Worm (Caenorhabditis elegans): ENCODE results near the gene madf-11.

madf-11 gene

ce11 chrIII:5557246-5557819 lies 46.0 kb downstream of the madf-11 start, which contains the start of gene rpc-2:
Gene rpc-2 (plus strand): TSS chrIII:5557365.
- TF ChIP-seq ama-1 (optimal IDR thresholded peaks at IDR 0.05) (peak; percentile 31), dmd-4 (tag; optimal IDR thresholded peaks at IDR 0.05) (no peak)

- peak; percentile 52 for TF ChIP-seq C34F6.9 (tag; optimal IDR thresholded peaks at IDR 0.05)
- peak; percentile 40 for TF ChIP-seq crh-2 (tag; optimal IDR thresholded peaks at IDR 0.05)
- TF ChIP-seq snpc-4 (tag; optimal IDR thresholded peaks at IDR 0.05), result peak; percentile 47
- no peak for TF ChIP-seq R02D3.7 (tag; optimal IDR thresholded peaks at IDR 0.05)
- TF ChIP-seq mbf-1 (tag; optimal IDR thresholded peaks at IDR 0.05), result no peak
- no peak for TF ChIP-seq nhr-12 (tag; optimal IDR thresholded peaks at IDR 0.05)
- peak; percentile 76 for TF ChIP-seq skn-1 (tag; optimal IDR thresholded peaks at IDR 0.05)
- TF ChIP-seq sma-3 (GFP tag; optimal IDR thresholded peaks at IDR 0.05), result peak; percentile 85
- no peak for TF ChIP-seq nhr-10 (tag; optimal IDR thresholded peaks at IDR 0.05)
- TF ChIP-seq blmp-1 (tag; optimal IDR thresholded peaks at IDR 0.05; ENCODE audit: insufficient read depth), result peak; percentile 39
- TF ChIP-seq ZK546.5 (tag; optimal IDR thresholded peaks at IDR 0.05), result no peak
- TF ChIP-seq unc-39 (tag; optimal IDR thresholded peaks at IDR 0.05), result no peak
- peak; percentile 20 to 85 for TF ChIP-seq lsy-2 (tag; optimal IDR thresholded peaks at IDR 0.05)
- no peak for TF ChIP-seq Y55F3AM.14 (GFP tag; optimal IDR thresholded peaks at IDR 0.05)
- TF ChIP-seq ama-1 (optimal IDR thresholded peaks at IDR 0.05), result no peak
- TF ChIP-seq nhr-6 (tag; optimal IDR thresholded peaks at IDR 0.05), result no peak
- no peak for TF ChIP-seq ztf-11 (tag; optimal IDR thresholded peaks at IDR 0.05)
- no peak for TF ChIP-seq ceh-82 (tag; optimal IDR thresholded peaks at IDR 0.05)
- TF ChIP-seq nhr-23 (tag; optimal IDR thresholded peaks at IDR 0.05), result no peak
- TF ChIP-seq dmd-4 (tag; optimal IDR thresholded peaks at IDR 0.05), result no peak
- no peak for TF ChIP-seq ceh-16 (tag; optimal IDR thresholded peaks at IDR 0.05)
- no peak for TF ChIP-seq ztf-1 (GFP tag; conservative IDR thresholded peaks at IDR 0.05)
- no peak for TF ChIP-seq mdl-1 (tag; optimal IDR thresholded peaks at IDR 0.05)
- TF ChIP-seq egl-27 (tag; optimal IDR thresholded peaks at IDR 0.05), result no peak
- TF ChIP-seq aly-2 (tag; optimal IDR thresholded peaks at IDR 0.05), result no peak
- peak; percentile 10 for TF ChIP-seq nhr-11 (tag; optimal IDR thresholded peaks at IDR 0.05)
- no peak for TF ChIP-seq zag-1 (tag; optimal IDR thresholded peaks at IDR 0.05)
- TF ChIP-seq nhr-129 (tag; optimal IDR thresholded peaks at IDR 0.05), result peak; percentile 27
- peak; percentile 87 for TF ChIP-seq sma-9 (GFP tag; optimal IDR thresholded peaks at IDR 0.05)
- TF ChIP-seq sma-9 (tag; optimal IDR thresholded peaks at IDR 0.05), result no peak
- peak; percentile 70 for TF ChIP-seq nhr-25 (tag; optimal IDR thresholded peaks at IDR 0.05)
- no peak for TF ChIP-seq elt-1 (tag; optimal IDR thresholded peaks at IDR 0.05)
- TF ChIP-seq unc-55 (GFP tag; optimal IDR thresholded peaks at IDR 0.05), result peak; percentile 77
- peak; percentile 79 for TF ChIP-seq gmeb-1 (tag; optimal IDR thresholded peaks at IDR 0.05)
- TF ChIP-seq unc-62 (GFP tag; optimal IDR thresholded peaks at IDR 0.05), result no peak
- peak; percentile 56 for TF ChIP-seq ztf-4 (tag; optimal IDR thresholded peaks at IDR 0.05)
- TF ChIP-seq F13H6.1 (tag; optimal IDR thresholded peaks at IDR 0.05), result peak; percentile 85
- peak; percentile 61 for TF ChIP-seq lin-13 (GFP tag; optimal IDR thresholded peaks at IDR 0.05)
- TF ChIP-seq nhr-21 (tag; optimal IDR thresholded peaks at IDR 0.05), result peak; percentile 14
- peak; percentile 69 for TF ChIP-seq mab-5 (tag; optimal IDR thresholded peaks at IDR 0.05)
- TF ChIP-seq nhr-77 (tag; optimal IDR thresholded peaks at IDR 0.05), result no peak
- no peak for TF ChIP-seq nhr-237 (tag; optimal IDR thresholded peaks at IDR 0.05)
- TF ChIP-seq sem-4 (tag; optimal IDR thresholded peaks at IDR 0.05), result peak; percentile 88
- TF ChIP-seq elt-3 (tag; optimal IDR thresholded peaks at IDR 0.05), result no peak
- TF ChIP-seq fos-1 (tag; optimal IDR thresholded peaks at IDR 0.05), result peak; percentile 28
- TF ChIP-seq peb-1 (tag; optimal IDR thresholded peaks at IDR 0.05), result no peak
- TF ChIP-seq lin-39 (tag; optimal IDR thresholded peaks at IDR 0.05), result no peak
- no peak for TF ChIP-seq alr-1 (tag; optimal IDR thresholded peaks at IDR 0.05)
- TF ChIP-seq lin-11 (tag; optimal IDR thresholded peaks at IDR 0.05), result peak; percentile 58
These were observed 48.3 kb downstream of the madf-11 start, which contains the start of the genes nmad-1 and hach-1 for ce11 chrIII:5554884-5555500. Gene nmad-1 (minus strand): TSS chrIII:5554934. Gene hach-1 (plus strand): TSS chrIII:5555450.

Measured in whole organism, L2 larva.